Worm (Caenorhabditis elegans): ENCODE measurements around the gene nhr-188.

Gene nhr-188

DNA sequence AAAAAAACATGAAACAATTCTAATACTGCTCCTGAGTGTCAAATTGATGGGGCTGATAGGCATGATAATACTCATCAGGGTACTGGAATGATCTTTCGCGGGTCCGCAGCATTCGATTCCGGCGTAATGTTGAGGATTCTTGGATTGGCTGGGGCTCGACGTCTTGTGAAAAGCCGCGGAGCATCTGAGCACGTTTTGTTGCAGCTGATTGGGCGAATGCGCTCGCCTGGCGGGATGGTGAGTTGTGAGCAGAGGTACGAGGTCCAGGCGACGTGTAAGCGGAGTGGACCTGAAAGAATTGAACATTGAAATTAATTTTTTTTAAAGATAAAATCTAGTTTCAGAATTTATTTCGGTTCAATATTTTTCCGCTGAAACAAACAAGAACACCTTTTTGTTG, 43.7 kb downstream of the nhr-188 start:
- no peak for TF ChIP-seq efl-1 (optimal IDR thresholded peaks at IDR 0.05)
- peak in 1 of 2 experiments; percentile 37 for TF ChIP-seq efl-1 (GFP tag; optimal IDR thresholded peaks at IDR 0.05 in 1 of 2)
- TF ChIP-seq nhr-85 (tag), result no peak

- no peak for TF ChIP-seq efl-3 (GFP tag; optimal IDR thresholded peaks at IDR 0.05)
- no peak for TF ChIP-seq fkh-4 (tag; optimal IDR thresholded peaks at IDR 0.05; ENCODE audit: borderline replicate concordance)
- TF ChIP-seq hpl-2 (GFP tag; optimal IDR thresholded peaks at IDR 0.05), result no peak
- TF ChIP-seq efl-1 (optimal IDR thresholded peaks at IDR 0.05), result no peak
- peak in 1 of 2 experiments; percentile 80 for TF ChIP-seq efl-1 (GFP tag; optimal IDR thresholded peaks at IDR 0.05 in 1 of 2)
Measured at ce11 chrV:3812291-3812690, 45.4 kb downstream of the nhr-188 start, which contains the start of gene scl-12. scl-12 (plus strand) TSS chrV:3812591.

ce11 chrV:3811541-3811940, 46.1 kb downstream of the nhr-188 start, which contains the start of gene scl-13:
scl-13 (minus strand) TSS chrV:3811641.
- TF ChIP-seq unc-86 (tag; optimal IDR thresholded peaks at IDR 0.05), result no peak
- TF ChIP-seq fkh-4 (tag; optimal IDR thresholded peaks at IDR 0.05; ENCODE audit: borderline replicate concordance), result no peak
- no peak for TF ChIP-seq ets-5 (GFP tag; IDR thresholded peaks at IDR 0.05)
- TF ChIP-seq nhr-76 (tag; optimal IDR thresholded peaks at IDR 0.05), result no peak
- no peak for TF ChIP-seq Y116A8C.19 (tag; optimal IDR thresholded peaks at IDR 0.05; ENCODE audit: borderline replicate concordance)
- no peak for TF ChIP-seq C34B4.2 (tag; optimal IDR thresholded peaks at IDR 0.05)
- no peak for TF ChIP-seq nhr-20 (tag; optimal IDR thresholded peaks at IDR 0.05)
- no peak for TF ChIP-seq rnt-1 (tag; optimal IDR thresholded peaks at IDR 0.05)
- TF ChIP-seq lir-3 (tag; optimal IDR thresholded peaks at IDR 0.05; ENCODE audit: poor library complexity), result no peak
- no peak for TF ChIP-seq sox-4 (tag; optimal IDR thresholded peaks at IDR 0.05)
- TF ChIP-seq nhr-85 (tag), result no peak
- no peak for TF ChIP-seq ama-1 (optimal IDR thresholded peaks at IDR 0.05)
- TF ChIP-seq tbx-2 (tag; optimal IDR thresholded peaks at IDR 0.05), result no peak
- TF ChIP-seq nhr-11 (tag; optimal IDR thresholded peaks at IDR 0.05), result no peak
- TF ChIP-seq unc-62 (GFP tag; optimal IDR thresholded peaks at IDR 0.05), result no peak
- no peak for TF ChIP-seq nhr-71 (tag; optimal IDR thresholded peaks at IDR 0.05)

- TF ChIP-seq ztf-4 (tag; optimal IDR thresholded peaks at IDR 0.05) (no peak), pag-3 (tag; optimal IDR thresholded peaks at IDR 0.05; ENCODE audit: borderline replicate concordance, insufficient read depth) (no peak), nhr-77 (tag; optimal IDR thresholded peaks at IDR 0.05) (no peak), efl-1 (optimal IDR thresholded peaks at IDR 0.05) (no peak), efl-1 (GFP tag; optimal IDR thresholded peaks at IDR 0.05 in 1 of 2) (peak in 1 of 2 experiments; percentile 59), egl-13 (tag; optimal IDR thresholded peaks at IDR 0.05) (no peak), unc-86 (tag; optimal IDR thresholded peaks at IDR 0.05) (no peak), nhr-84 (tag; optimal IDR thresholded peaks at IDR 0.05) (no peak), unc-98 (GFP tag; IDR thresholded peaks at IDR 0.05) (no peak), hpl-2 (GFP tag; optimal IDR thresholded peaks at IDR 0.05) (no peak), C16A3.4 (tag; optimal IDR thresholded peaks at IDR 0.05) (no peak), nhr-85 (tag) (peak; percentile 36)
Measured at ce11 chrV:3810035-3810434, 47.6 kb downstream of the nhr-188 start.

DNA sequence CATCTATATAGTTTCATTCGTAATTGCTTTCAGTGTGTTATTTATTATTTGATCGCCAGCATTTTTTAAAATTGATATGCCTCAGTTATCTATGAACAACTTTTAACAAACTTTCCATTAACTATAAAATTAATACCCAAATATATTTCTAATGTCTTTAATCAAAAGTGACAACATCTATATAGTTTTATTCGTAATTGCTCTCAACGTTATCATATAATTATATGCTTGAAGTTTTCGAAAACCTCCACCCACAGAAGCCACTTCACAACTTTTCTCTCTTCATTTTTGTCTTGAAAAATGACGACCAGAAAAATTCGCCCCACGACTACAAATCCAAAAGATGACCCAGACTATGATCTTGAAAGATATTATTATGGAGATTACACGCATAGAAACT, 49.3 kb downstream of the nhr-188 start, which contains the start of gene srw-6:
srw-6 (plus strand) TSS at position 301 of the 400 bp plus-strand sequence.
- TF ChIP-seq aly-2 (tag; optimal IDR thresholded peaks at IDR 0.05), result no peak
- TF ChIP-seq fkh-4 (tag; optimal IDR thresholded peaks at IDR 0.05; ENCODE audit: borderline replicate concordance), result no peak
- TF ChIP-seq lir-3 (tag; optimal IDR thresholded peaks at IDR 0.05; ENCODE audit: poor library complexity), result no peak
- TF ChIP-seq C16A3.4 (tag; optimal IDR thresholded peaks at IDR 0.05), result no peak
- TF ChIP-seq mef-2 (tag; optimal IDR thresholded peaks at IDR 0.05), result no peak
- no peak for TF ChIP-seq unc-30 (tag; optimal IDR thresholded peaks at IDR 0.05)
- TF ChIP-seq hlh-17 (GFP tag; optimal IDR thresholded peaks at IDR 0.05; ENCODE audit: borderline replicate concordance), result no peak
- no peak for TF ChIP-seq rnt-1 (tag; optimal IDR thresholded peaks at IDR 0.05)
- TF ChIP-seq nhr-76 (tag; optimal IDR thresholded peaks at IDR 0.05), result no peak
- no peak for TF ChIP-seq nhr-11 (tag; optimal IDR thresholded peaks at IDR 0.05)

DNA sequence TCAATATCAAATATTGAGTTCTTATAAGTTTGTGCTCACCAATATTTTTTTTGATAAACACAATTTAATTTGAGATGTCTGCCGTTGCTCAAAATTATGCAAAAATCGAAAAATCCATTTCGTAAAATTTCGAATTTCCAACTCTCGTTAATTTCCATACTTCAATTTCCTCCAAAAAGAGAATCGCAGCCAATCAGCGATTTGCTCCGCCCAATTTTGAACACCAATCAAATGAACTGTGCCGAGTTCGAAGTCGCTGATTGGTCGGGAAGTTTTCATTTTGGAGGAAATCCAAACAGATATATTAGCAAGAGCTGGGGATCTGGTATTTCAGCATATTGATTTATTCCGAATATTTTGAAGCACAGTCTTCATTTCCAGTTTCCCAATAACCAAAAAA, 49.8 kb downstream of the nhr-188 start:
- no peak for TF ChIP-seq efl-3 (GFP tag; optimal IDR thresholded peaks at IDR 0.05)
- no peak for TF ChIP-seq zag-1 (tag; optimal IDR thresholded peaks at IDR 0.05)
- TF ChIP-seq nhr-77 (tag; optimal IDR thresholded peaks at IDR 0.05), result no peak
- TF ChIP-seq ets-5 (GFP tag; IDR thresholded peaks at IDR 0.05), result no peak
- TF ChIP-seq jun-1 (tag; optimal IDR thresholded peaks at IDR 0.05), result no peak
- TF ChIP-seq nhr-84 (tag; optimal IDR thresholded peaks at IDR 0.05), result no peak
- no peak for TF ChIP-seq lin-39 (tag; optimal IDR thresholded peaks at IDR 0.05)
- TF ChIP-seq xbp-1 (tag; optimal IDR thresholded peaks at IDR 0.05), result no peak
- no peak for TF ChIP-seq nhr-20 (tag; optimal IDR thresholded peaks at IDR 0.05)
- no peak for TF ChIP-seq ceh-88 (GFP tag; IDR thresholded peaks at IDR 0.05)
- TF ChIP-seq fkh-4 (tag; optimal IDR thresholded peaks at IDR 0.05; ENCODE audit: borderline replicate concordance), result no peak
- TF ChIP-seq vab-15 (tag; optimal IDR thresholded peaks at IDR 0.05), result no peak
- no peak for TF ChIP-seq zip-4 (GFP tag; optimal IDR thresholded peaks at IDR 0.05)
- TF ChIP-seq lsy-2 (tag; optimal IDR thresholded peaks at IDR 0.05), result no peak
- TF ChIP-seq ztf-11 (tag; optimal IDR thresholded peaks at IDR 0.05), result no peak

Data from whole organism, L1 larva.